Fruit fly (Drosophila melanogaster): Measurements from ENCODE around the gene ZnT35C.

DNA sequence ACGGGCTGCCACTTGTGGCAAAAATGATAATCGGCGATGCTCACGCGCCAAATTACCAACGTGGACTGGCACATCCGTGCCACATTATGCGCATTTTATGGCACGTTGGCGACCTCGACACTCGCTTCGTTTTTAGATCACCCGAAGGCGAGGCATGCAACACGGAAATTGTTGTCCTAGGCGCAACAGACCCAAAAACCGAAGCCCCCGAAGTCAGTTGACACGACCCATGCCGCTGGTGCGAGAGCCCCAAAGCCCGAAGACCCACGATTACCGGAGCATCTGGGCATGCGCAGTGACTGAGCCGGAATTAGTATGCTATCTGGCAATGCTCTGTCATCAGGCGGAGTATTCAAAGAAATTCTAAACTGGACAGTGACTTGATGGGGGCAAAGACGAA lies 47.1 kb downstream of the ZnT35C start, which contains the start of gene CG4168:
- no peak for TF ChIP-seq tj (GFP tag; optimal IDR thresholded peaks at IDR 0.05)
- no peak for TF ChIP-seq CG11617 (GFP tag; optimal IDR thresholded peaks at IDR 0.05)
- TF ChIP-seq pad (GFP tag; optimal IDR thresholded peaks at IDR 0.05), result no peak
- no peak for TF ChIP-seq kay (GFP tag; ENCODE audit: borderline replicate concordance)
- no peak for TF ChIP-seq CG1620 (GFP tag; optimal IDR thresholded peaks at IDR 0.05)
- no peak for TF ChIP-seq Crg-1 (GFP tag; optimal IDR thresholded peaks at IDR 0.05)
- TF ChIP-seq ovo (GFP tag; optimal IDR thresholded peaks at IDR 0.05), result no peak
- TF ChIP-seq bab1 (GFP tag; optimal IDR thresholded peaks at IDR 0.05), result no peak

All from whole organism, adult.